Worm (Caenorhabditis elegans): ENCODE data around the gene F09C12.8.

F09C12.8 gene

DNA sequence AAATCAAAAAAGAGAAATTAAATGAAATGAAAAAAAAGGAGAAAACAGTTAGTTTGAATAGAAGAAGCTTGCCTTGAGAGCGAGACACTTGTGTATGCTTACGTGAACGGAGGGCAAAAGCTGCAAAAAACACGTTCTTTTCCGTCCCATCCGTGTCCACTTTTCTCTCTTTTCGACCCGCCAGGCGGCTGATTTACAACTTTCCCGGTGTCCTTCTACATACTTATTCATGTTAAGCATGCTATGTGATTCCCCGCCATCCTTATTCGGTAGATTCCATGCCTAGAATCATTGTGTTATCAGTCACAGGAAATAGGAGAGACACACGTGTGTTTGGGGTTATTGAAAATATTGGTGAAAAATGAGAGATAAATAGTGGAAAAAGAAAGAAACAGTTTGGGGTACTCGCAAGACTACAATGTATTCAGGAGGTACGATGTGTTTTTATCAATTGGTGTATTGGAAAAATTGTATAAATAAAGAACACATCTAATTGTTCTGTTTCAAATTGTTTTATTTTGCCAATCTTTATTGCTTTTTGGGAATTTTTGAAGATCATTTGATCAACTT is 29.8 kb downstream of the F09C12.8 start, which contains the start of gene nas-29:
Gene nas-29 (minus strand): TSS at position 92 of the 570 bp plus-strand sequence.
- no peak for TF ChIP-seq tbx-8 (GFP tag; optimal IDR thresholded peaks at IDR 0.05)
- TF ChIP-seq mls-2 (tag; optimal IDR thresholded peaks at IDR 0.05): no peak

DNA sequence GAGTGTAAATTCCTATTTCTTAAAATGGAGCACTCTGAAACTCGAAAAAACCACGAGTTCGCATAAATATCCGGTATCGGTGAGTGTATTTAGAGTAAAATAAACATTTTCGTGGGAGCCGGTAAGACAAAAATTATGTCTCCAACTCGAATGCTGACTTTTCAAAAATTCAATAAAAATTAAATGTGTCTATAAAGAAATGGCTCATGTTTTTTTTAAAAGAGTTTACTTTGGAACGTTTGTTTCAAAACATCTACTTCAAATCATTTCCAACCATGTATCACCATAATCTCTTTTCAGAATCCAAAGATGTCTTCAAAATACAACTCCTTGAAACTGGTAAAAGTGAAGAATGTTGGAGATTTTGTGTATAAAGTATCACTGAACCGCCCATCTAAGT is 30.4 kb downstream of the F09C12.8 start, which contains the start of gene F58A6.1:
Gene F58A6.1 (plus strand): TSS at position 301 of the 400 bp plus-strand sequence.
- TF ChIP-seq cnd-1 (tag; optimal IDR thresholded peaks at IDR 0.05): no peak
- TF ChIP-seq nhr-2 (tag; optimal IDR thresholded peaks at IDR 0.05): no peak
- TF ChIP-seq lin-13 (tag; optimal IDR thresholded peaks at IDR 0.05): no peak
- no peak for TF ChIP-seq hlh-1 (tag; optimal IDR thresholded peaks at IDR 0.05)
- TF ChIP-seq lin-32 (GFP tag; optimal IDR thresholded peaks at IDR 0.05): no peak
- TF ChIP-seq elt-1 (tag; optimal IDR thresholded peaks at IDR 0.05; ENCODE audit: borderline replicate concordance, insufficient read depth): no peak
- TF ChIP-seq nhr-76 (tag; optimal IDR thresholded peaks at IDR 0.05): no peak
- no peak for TF ChIP-seq sem-2 (GFP tag; optimal IDR thresholded peaks at IDR 0.05)
- no peak for TF ChIP-seq zip-8 (tag; optimal IDR thresholded peaks at IDR 0.05)
- no peak for TF ChIP-seq nhr-12 (tag; optimal IDR thresholded peaks at IDR 0.05)

DNA sequence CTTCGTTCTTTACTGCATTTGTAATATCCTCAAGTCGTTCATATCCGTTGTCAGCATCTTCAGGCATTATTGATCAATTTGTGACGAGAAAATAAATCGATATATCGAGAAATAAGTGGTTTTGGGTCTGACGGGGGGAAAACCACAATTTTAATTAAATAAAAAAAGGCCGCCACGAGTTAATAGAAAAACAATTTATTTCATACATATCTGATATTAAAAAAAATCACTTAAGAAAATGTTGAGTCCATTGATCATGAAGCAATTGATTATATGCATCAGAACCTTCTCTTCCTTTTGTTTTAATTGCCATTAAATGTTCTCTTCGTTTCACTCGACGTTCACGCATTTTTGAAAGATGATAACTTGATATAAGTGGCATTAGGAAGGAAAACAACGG is 36.2 kb downstream of the F09C12.8 start, which contains the start of gene F58A6.5:
Gene F58A6.5 (minus strand): TSS at position 101 of the 400 bp plus-strand sequence.
- TF ChIP-seq nhr-2 (tag; optimal IDR thresholded peaks at IDR 0.05) (no peak), ceh-43 (GFP tag; optimal IDR thresholded peaks at IDR 0.05) (no peak), lin-32 (GFP tag; optimal IDR thresholded peaks at IDR 0.05) (no peak), ceh-39 (tag; optimal IDR thresholded peaks at IDR 0.05) (no peak), ces-1 (GFP tag; optimal IDR thresholded peaks at IDR 0.05) (no peak), mls-2 (tag; optimal IDR thresholded peaks at IDR 0.05) (no peak), unc-120 (tag; optimal IDR thresholded peaks at IDR 0.05; ENCODE audit: poor library complexity, severe bottlenecking) (no peak), bed-3 (GFP tag; optimal IDR thresholded peaks at IDR 0.05) (no peak), nhr-12 (tag; optimal IDR thresholded peaks at IDR 0.05) (no peak), hlh-1 (tag; optimal IDR thresholded peaks at IDR 0.05) (no peak), unc-39 (tag; optimal IDR thresholded peaks at IDR 0.05) (no peak), unc-62 (GFP tag; optimal IDR thresholded peaks at IDR 0.05) (no peak), zip-8 (tag; optimal IDR thresholded peaks at IDR 0.05) (no peak)

DNA sequence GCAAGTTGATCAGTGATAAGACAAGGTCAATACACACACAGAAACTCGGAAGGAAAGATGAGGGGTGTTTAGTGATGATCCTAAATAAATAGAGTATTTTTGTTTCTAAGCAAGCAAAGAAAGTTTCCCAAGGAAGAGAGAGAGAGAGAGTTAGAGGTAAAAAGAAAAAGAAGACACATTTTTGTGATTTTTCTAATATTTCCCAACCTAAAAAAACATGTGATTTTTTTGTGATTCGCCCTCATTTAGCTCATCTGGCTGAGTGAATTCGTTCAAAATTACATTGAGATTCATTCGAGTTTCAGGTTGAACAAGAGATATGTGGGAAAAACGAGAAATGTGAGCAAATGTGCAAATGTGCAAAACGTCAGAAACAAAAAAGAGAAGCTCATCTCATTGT is 38.6 kb downstream of the F09C12.8 start, which contains the start of gene srb-16:
Gene srb-16 (minus strand): TSS at position 101 of the 400 bp plus-strand sequence.
- no peak for TF ChIP-seq tbx-8 (GFP tag; optimal IDR thresholded peaks at IDR 0.05)
- no peak for TF ChIP-seq ztf-11 (tag; optimal IDR thresholded peaks at IDR 0.05)
- no peak for TF ChIP-seq hlh-1 (tag; optimal IDR thresholded peaks at IDR 0.05)
- TF ChIP-seq nhr-2 (tag; optimal IDR thresholded peaks at IDR 0.05): no peak
- no peak for TF ChIP-seq unc-120 (tag; optimal IDR thresholded peaks at IDR 0.05; ENCODE audit: poor library complexity, severe bottlenecking)
- TF ChIP-seq ces-1 (GFP tag; optimal IDR thresholded peaks at IDR 0.05): no peak
- no peak for TF ChIP-seq M03D4.4 (tag; optimal IDR thresholded peaks at IDR 0.05)
- no peak for TF ChIP-seq lin-13 (tag; optimal IDR thresholded peaks at IDR 0.05)
- no peak for TF ChIP-seq sptf-1 (tag; optimal IDR thresholded peaks at IDR 0.05)
- no peak for TF ChIP-seq zip-8 (tag; optimal IDR thresholded peaks at IDR 0.05)
- TF ChIP-seq elt-1 (tag; optimal IDR thresholded peaks at IDR 0.05; ENCODE audit: borderline replicate concordance, insufficient read depth): no peak
- TF ChIP-seq unc-39 (tag; optimal IDR thresholded peaks at IDR 0.05): no peak
- TF ChIP-seq snpc-4 (tag; optimal IDR thresholded peaks at IDR 0.05): no peak
- TF ChIP-seq mep-1 (tag; optimal IDR thresholded peaks at IDR 0.05): no peak
- no peak for TF ChIP-seq flh-1 (GFP tag; optimal IDR thresholded peaks at IDR 0.05)

DNA sequence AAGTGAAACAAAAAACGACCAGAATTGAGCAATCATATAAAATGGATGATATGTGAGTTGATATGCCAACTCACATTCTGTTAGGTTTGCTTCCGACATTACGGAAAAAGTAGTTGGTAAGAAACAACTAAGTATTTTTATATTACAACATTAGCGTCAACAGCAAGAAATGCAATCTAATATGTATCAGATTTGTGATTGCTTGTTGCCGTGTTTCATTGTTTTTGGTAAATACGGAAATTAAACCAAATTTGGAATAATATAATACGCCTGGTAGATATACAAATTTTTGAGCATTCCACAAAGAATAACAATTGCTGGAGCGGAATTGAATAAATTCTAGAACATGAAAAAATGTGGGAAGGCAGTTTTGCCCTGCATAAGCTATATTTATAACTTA is 42.4 kb downstream of the F09C12.8 start, which contains the start of gene srb-12:
Gene srb-12 (minus strand): TSS at position 101 of the 400 bp plus-strand sequence.
- no peak for TF ChIP-seq elt-3 (tag; optimal IDR thresholded peaks at IDR 0.05)
- no peak for TF ChIP-seq M03D4.4 (tag; optimal IDR thresholded peaks at IDR 0.05)
- TF ChIP-seq drap-1 (GFP tag; optimal IDR thresholded peaks at IDR 0.05): no peak
- TF ChIP-seq sptf-1 (tag; optimal IDR thresholded peaks at IDR 0.05): no peak
- TF ChIP-seq cnd-1 (tag; optimal IDR thresholded peaks at IDR 0.05): no peak
- no peak for TF ChIP-seq lsy-2 (tag; optimal IDR thresholded peaks at IDR 0.05)
- no peak for TF ChIP-seq ceh-83 (GFP tag; optimal IDR thresholded peaks at IDR 0.05)
- TF ChIP-seq lin-13 (tag; optimal IDR thresholded peaks at IDR 0.05): no peak
- TF ChIP-seq elt-1 (tag; optimal IDR thresholded peaks at IDR 0.05; ENCODE audit: borderline replicate concordance, insufficient read depth): no peak
